Fruit fly (Drosophila melanogaster) whole organism, prepupa: ENCODE data around the gene CG31068.

Experiments
- CG3032 ChIP-seq: fragments of 200-800 bp; optimal IDR thresholded peaks from 2 replicates; lab custom pipeline; 2019; ENCODE audit warnings: missing biosample characterization, mild to moderate bottlenecking, missing genetic modification characterization, moderate library complexity
- CG31627 ChIP-seq: fragments of 200-800 bp; sonication (Bioruptor generic); optimal IDR thresholded peaks from 3 replicates; lab custom pipeline; 2016; ENCODE audit warnings: missing biosample characterization, missing genetic modification characterization
- CG32006 ChIP-seq: fragments of 200-800 bp; sonication (Bioruptor generic); optimal IDR thresholded peaks from 3 replicates; lab custom pipeline; 2017; ENCODE audit warnings: missing biosample characterization, mild to moderate bottlenecking, missing genetic modification characterization
- CG3919 ChIP-seq: fragments of 200-800 bp; sonication (Bioruptor generic); optimal IDR thresholded peaks from 3 replicates; lab custom pipeline; 2016; ENCODE audit warnings: missing biosample characterization, missing genetic modification characterization
- CG6163 ChIP-seq: fragments of 200-800 bp; sonication (Bioruptor generic); IDR thresholded peaks from 3 replicates; pipeline ENCODE4 v1.3.6; 2022; ENCODE audit warnings: missing biosample characterization, missing genetic modification characterization
- CG6276 ChIP-seq: fragments of 200-800 bp; sonication (Bioruptor generic); optimal IDR thresholded peaks from 2 replicates; lab custom pipeline; 2017; ENCODE audit warnings: missing biosample characterization, mild to moderate bottlenecking, missing genetic modification characterization
- Gug ChIP-seq: fragments of 200-800 bp; sonication (Bioruptor generic); IDR thresholded peaks from 2 replicates; pipeline ENCODE4 v1.3.6; 2022; ENCODE audit warnings: missing biosample characterization, missing genetic modification characterization
- Hr39 ChIP-seq: fragments of 200-800 bp; sonication (Bioruptor generic); optimal IDR thresholded peaks from 2 replicates; lab custom pipeline; 2016; ENCODE audit warnings: missing biosample characterization, missing genetic modification characterization
- Sox102F ChIP-seq: fragments of 200-800 bp; sonication (Bioruptor generic); optimal IDR thresholded peaks from 2 replicates; lab custom pipeline; 2016; ENCODE audit warnings: missing biosample characterization, mild to moderate bottlenecking, missing genetic modification characterization
- Sox15 ChIP-seq: fragments of 200-800 bp; sonication (Bioruptor generic); optimal IDR thresholded peaks from 3 replicates; lab custom pipeline; 2016; ENCODE audit warnings: missing biosample characterization, missing genetic modification characterization

DNA sequence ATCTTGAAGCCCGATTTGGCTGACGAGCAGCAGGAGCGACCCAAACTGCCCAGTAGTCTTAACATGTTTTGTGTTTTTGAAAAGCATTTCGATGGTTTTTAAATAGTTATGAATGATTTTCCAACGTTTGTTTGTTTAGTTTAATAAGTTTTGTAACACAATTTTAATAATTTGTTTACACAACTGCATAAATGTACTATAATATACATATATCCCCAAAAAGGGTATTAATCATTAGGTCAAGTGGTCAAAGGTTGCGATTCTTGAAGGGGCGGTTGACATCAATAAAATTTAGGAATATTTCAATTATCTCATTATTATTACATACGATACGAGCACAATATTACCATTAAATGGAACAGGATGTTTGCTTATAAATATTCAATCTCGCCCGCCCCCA lies 4.1 kb upstream of the CG31068 start, which contains the start of gene CG42814:
- TF ChIP-seq Gug (no peak), CG3032 (tag; lab: Kevin White, UChicago) (no peak), Sox102F (no peak), Sox15 (GFP tag; lab: Kevin White, UChicago) (no peak), CG6276 (GFP tag; lab: Kevin White, UChicago) (no peak), Hr39 (GFP tag; lab: Kevin White, UChicago) (no peak), CG32006 (no peak), CG6163 (GFP tag; lab: Robert Waterston, UW) (no peak), CG3919 (GFP tag; lab: Kevin White, UChicago) (no peak), CG31627 (GFP tag; lab: Kevin White, UChicago) (no peak)
